Worm (Caenorhabditis elegans) whole organism, mixed stage, embryonic: ENCODE results near the gene Y57G11C.36.
"Not testable (repeated sequence)": the region's sequence is repeated elsewhere in the genome, so short reads cannot be mapped to it uniquely, and the experiment has no call there.

Experiments
- elt-1 ChIP-seq: sonication (generic microtip); optimal IDR thresholded peaks from 2 replicates; lab custom pipeline; 2017; ENCODE audit warnings: missing genetic modification characterization, mild to moderate bottlenecking, missing compliant biosample characterization, antibody characterized with exemption, moderate library complexity, borderline replicate concordance; ENCODE audit not compliant: insufficient read depth
- elt-3 ChIP-seq: fragments of 150-350 bp; optimal IDR thresholded peaks from 2 replicates; lab custom pipeline; 2014; ENCODE audit warnings: missing biosample characterization, missing genetic modification characterization
- ham-2 ChIP-seq: fragments of 200-800 bp; sonication (Bioruptor generic); optimal IDR thresholded peaks from 2 replicates; lab custom pipeline; 2018; ENCODE audit warnings: mild to moderate bottlenecking, missing genetic modification characterization, missing compliant biosample characterization
- lin-32 ChIP-seq: fragments of 200-800 bp; sonication (Bioruptor generic); optimal IDR thresholded peaks from 2 replicates; lab custom pipeline; 2018; ENCODE audit warnings: mild to moderate bottlenecking, missing genetic modification characterization, missing compliant biosample characterization
- mep-1 ChIP-seq: fragments of 150-350 bp; optimal IDR thresholded peaks from 2 replicates; lab custom pipeline; 2017; ENCODE audit warnings: missing biosample characterization, missing genetic modification reagents, missing genetic modification characterization, inconsistent platforms
- nhr-12 ChIP-seq: fragments of 150-350 bp; optimal IDR thresholded peaks from 2 replicates; lab custom pipeline; 2014; ENCODE audit warnings: missing biosample characterization, missing genetic modification characterization
- nhr-237 ChIP-seq: fragments of 150-350 bp; optimal IDR thresholded peaks from 2 replicates; lab custom pipeline; 2014; ENCODE audit warnings: missing biosample characterization, missing genetic modification characterization
- nhr-76 ChIP-seq: sonication (generic microtip); optimal IDR thresholded peaks from 2 replicates; lab custom pipeline; 2017; ENCODE audit warnings: missing biosample characterization, missing genetic modification characterization
- snpc-4 ChIP-seq: fragments of 150-350 bp; optimal IDR thresholded peaks from 2 replicates; lab custom pipeline; 2014; ENCODE audit warnings: missing biosample characterization, missing genetic modification characterization
- unc-120 ChIP-seq: sonication (generic microtip); optimal IDR thresholded peaks from 2 replicates; lab custom pipeline; 2017; ENCODE audit warnings: missing genetic modification characterization, missing compliant biosample characterization; ENCODE audit not compliant: poor library complexity, severe bottlenecking
- unc-39 ChIP-seq: fragments of 150-350 bp; optimal IDR thresholded peaks from 2 replicates; lab custom pipeline; 2014; ENCODE audit warnings: missing biosample characterization, missing genetic modification characterization
- unc-62 ChIP-seq: fragments of 150-350 bp; optimal IDR thresholded peaks from 2 replicates; lab custom pipeline; 2014; ENCODE audit warnings: missing biosample characterization, missing genetic modification reagents, missing genetic modification characterization
- zip-8 ChIP-seq: fragments of 150-350 bp; optimal IDR thresholded peaks from 2 replicates; lab custom pipeline; 2014; ENCODE audit warnings: missing biosample characterization, missing genetic modification characterization
- ztf-11 ChIP-seq: fragments of 150-350 bp; optimal IDR thresholded peaks from 2 replicates; lab custom pipeline; 2014; ENCODE audit warnings: missing biosample characterization, missing genetic modification characterization

DNA sequence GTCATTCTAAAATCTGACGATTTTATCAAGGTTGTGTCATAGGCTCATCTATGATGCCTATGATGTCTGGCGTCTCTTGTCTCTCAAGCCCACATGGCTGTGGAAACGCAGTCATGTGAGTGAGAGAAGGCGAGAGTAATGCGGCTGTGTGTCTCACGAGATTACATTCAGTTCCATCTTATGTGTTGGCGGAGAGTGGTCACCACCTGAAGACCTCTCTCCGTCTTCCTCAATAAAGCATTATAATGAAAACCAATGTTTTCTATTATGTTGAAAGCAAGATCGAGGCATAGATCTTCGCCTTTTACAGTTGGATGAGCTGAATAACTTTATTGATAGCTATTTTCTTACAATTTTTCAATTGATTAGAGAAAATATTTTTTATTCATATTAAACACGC is 10.2 kb downstream of the Y57G11C.36 start:
- TF ChIP-seq unc-120 (tag; lab: Kevin White, UChicago); nhr-76 (tag; lab: Kevin White, UChicago); ham-2 (GFP tag; lab: Kevin White, UChicago); nhr-12 (tag; lab: Kevin White, UChicago); unc-39 (tag; lab: Kevin White, UChicago); zip-8; nhr-237 (tag; lab: Kevin White, UChicago); snpc-4 (tag; lab: Kevin White, UChicago); elt-3; elt-1 (tag; lab: Kevin White, UChicago); lin-32; ztf-11 (tag; lab: Kevin White, UChicago): not testable (repeated sequence)
- TF ChIP-seq unc-62 (GFP tag; lab: Kevin White, UChicago) (peak; percentile 43), mep-1 (tag; lab: Kevin White, UChicago) (peak; percentile 26)
